Worm (Caenorhabditis elegans) whole organism, mixed stage, embryonic: Measurements from ENCODE around the gene B0284.3.

ENCODE experiments used
- M03D4.4 ChIP-seq: sonication (generic microtip); optimal IDR thresholded peaks from 2 replicates; lab custom pipeline; 2017; ENCODE audit warnings: mild to moderate bottlenecking, missing genetic modification characterization, missing compliant biosample characterization
- bed-3 ChIP-seq: fragments of 200-800 bp; sonication (Bioruptor generic); optimal IDR thresholded peaks from 3 replicates; lab custom pipeline; 2018; ENCODE audit warnings: mild to moderate bottlenecking, missing genetic modification characterization, moderate library complexity, missing compliant biosample characterization
- ceh-43 ChIP-seq: fragments of 200-800 bp; sonication (Bioruptor generic); optimal IDR thresholded peaks from 2 replicates; lab custom pipeline; 2018; ENCODE audit warnings: mild to moderate bottlenecking, missing genetic modification characterization, moderate library complexity, missing compliant biosample characterization
- ceh-83 ChIP-seq: fragments of 200-800 bp; sonication (Bioruptor generic); optimal IDR thresholded peaks from 2 replicates; lab custom pipeline; 2018; ENCODE audit warnings: mild to moderate bottlenecking, missing genetic modification characterization, missing compliant biosample characterization
- ces-1 ChIP-seq: fragments of 150-350 bp; optimal IDR thresholded peaks from 2 replicates; lab custom pipeline; 2014; ENCODE audit warnings: missing biosample characterization, missing genetic modification reagents, missing genetic modification characterization
- cnd-1 ChIP-seq: fragments of 200-800 bp; sonication (Bioruptor generic); optimal IDR thresholded peaks from 2 replicates; lab custom pipeline; 2018; ENCODE audit warnings: mild to moderate bottlenecking, missing genetic modification characterization, missing compliant biosample characterization
- drap-1 ChIP-seq: fragments of 200-800 bp; sonication (Bioruptor generic); optimal IDR thresholded peaks from 3 replicates; lab custom pipeline; 2018; ENCODE audit warnings: mild to moderate bottlenecking, missing genetic modification characterization, missing compliant biosample characterization
- elt-3 ChIP-seq: fragments of 150-350 bp; optimal IDR thresholded peaks from 2 replicates; lab custom pipeline; 2014; ENCODE audit warnings: missing biosample characterization, missing genetic modification characterization
- flh-1 ChIP-seq: fragments of 200-800 bp; sonication (Bioruptor generic); optimal IDR thresholded peaks from 2 replicates; lab custom pipeline; 2018; ENCODE audit warnings: mild to moderate bottlenecking, missing genetic modification characterization, moderate library complexity, missing compliant biosample characterization
- ham-2 ChIP-seq: fragments of 200-800 bp; sonication (Bioruptor generic); optimal IDR thresholded peaks from 2 replicates; lab custom pipeline; 2018; ENCODE audit warnings: mild to moderate bottlenecking, missing genetic modification characterization, missing compliant biosample characterization
- hlh-1 ChIP-seq: fragments of 150-350 bp; optimal IDR thresholded peaks from 2 replicates; lab custom pipeline; 2014; ENCODE audit warnings: missing biosample characterization, missing genetic modification reagents, missing genetic modification characterization
- lin-13 ChIP-seq: fragments of 150-350 bp; optimal IDR thresholded peaks from 2 replicates; lab custom pipeline; 2014; ENCODE audit warnings: missing biosample characterization, missing genetic modification characterization
- lin-32 ChIP-seq: fragments of 200-800 bp; sonication (Bioruptor generic); optimal IDR thresholded peaks from 2 replicates; lab custom pipeline; 2018; ENCODE audit warnings: mild to moderate bottlenecking, missing genetic modification characterization, missing compliant biosample characterization
- lsy-2 ChIP-seq: fragments of 150-350 bp; optimal IDR thresholded peaks from 2 replicates; lab custom pipeline; 2014; ENCODE audit warnings: missing biosample characterization, missing genetic modification characterization
- mep-1 ChIP-seq: fragments of 150-350 bp; optimal IDR thresholded peaks from 2 replicates; lab custom pipeline; 2017; ENCODE audit warnings: missing biosample characterization, missing genetic modification reagents, missing genetic modification characterization, inconsistent platforms
- mls-2 ChIP-seq: sonication (generic microtip); optimal IDR thresholded peaks from 2 replicates; lab custom pipeline; 2016; ENCODE audit warnings: mild to moderate bottlenecking, missing genetic modification characterization, moderate library complexity, missing compliant biosample characterization
- nhr-12 ChIP-seq: fragments of 150-350 bp; optimal IDR thresholded peaks from 2 replicates; lab custom pipeline; 2014; ENCODE audit warnings: missing biosample characterization, missing genetic modification characterization
- nhr-2 ChIP-seq: fragments of 150-350 bp; optimal IDR thresholded peaks from 2 replicates; lab custom pipeline; 2014; ENCODE audit warnings: missing biosample characterization, missing genetic modification characterization
- nhr-237 ChIP-seq: fragments of 150-350 bp; optimal IDR thresholded peaks from 2 replicates; lab custom pipeline; 2014; ENCODE audit warnings: missing biosample characterization, missing genetic modification characterization
- nhr-28 ChIP-seq: fragments of 150-350 bp; optimal IDR thresholded peaks from 2 replicates; lab custom pipeline; 2014; ENCODE audit warnings: missing biosample characterization, missing genetic modification characterization
- nhr-76 ChIP-seq: sonication (generic microtip); optimal IDR thresholded peaks from 2 replicates; lab custom pipeline; 2017; ENCODE audit warnings: missing biosample characterization, missing genetic modification characterization
- pha-4 ChIP-seq: fragments of 150-350 bp; optimal IDR thresholded peaks from 2 replicates; lab custom pipeline; 2018; ENCODE audit warnings: missing biosample characterization, missing genetic modification reagents, missing genetic modification characterization
- sem-2 ChIP-seq: fragments of 200-800 bp; sonication (Bioruptor generic); optimal IDR thresholded peaks from 2 replicates; lab custom pipeline; 2018; ENCODE audit warnings: mild to moderate bottlenecking, missing genetic modification characterization, missing compliant biosample characterization
- sptf-1 ChIP-seq: sonication (generic microtip); optimal IDR thresholded peaks from 2 replicates; lab custom pipeline; 2017; ENCODE audit warnings: mild to moderate bottlenecking, missing genetic modification characterization, moderate library complexity, missing compliant biosample characterization
- tbx-8 ChIP-seq: fragments of 200-800 bp; sonication (Bioruptor generic); optimal IDR thresholded peaks from 2 replicates; lab custom pipeline; 2018; ENCODE audit warnings: mild to moderate bottlenecking, missing genetic modification characterization, moderate library complexity, missing compliant biosample characterization
- unc-120 ChIP-seq: sonication (generic microtip); optimal IDR thresholded peaks from 2 replicates; lab custom pipeline; 2017; ENCODE audit warnings: missing genetic modification characterization, missing compliant biosample characterization; ENCODE audit not compliant: poor library complexity, severe bottlenecking
- unc-39 ChIP-seq: fragments of 150-350 bp; optimal IDR thresholded peaks from 2 replicates; lab custom pipeline; 2014; ENCODE audit warnings: missing biosample characterization, missing genetic modification characterization
- zip-8 ChIP-seq: fragments of 150-350 bp; optimal IDR thresholded peaks from 2 replicates; lab custom pipeline; 2014; ENCODE audit warnings: missing biosample characterization, missing genetic modification characterization

The B0284.3 gene

ce11 chrIII:4378600-4379293, 870 bp downstream of the B0284.3 start:
- TF ChIP-seq unc-120 (tag; lab: Kevin White, UChicago): peak; percentile 56
- peak; percentile 87 for TF ChIP-seq mls-2
- peak; percentile 13 for TF ChIP-seq pha-4
- TF ChIP-seq drap-1: peak; percentile 65
- peak; percentile 23 for TF ChIP-seq ceh-43 (GFP tag; lab: Kevin White, UChicago)
- peak; percentile 13 for TF ChIP-seq lsy-2 (tag; lab: Kevin White, UChicago)
- TF ChIP-seq sptf-1 (tag; lab: Kevin White, UChicago): peak; percentile 69
- peak; percentile 66 for TF ChIP-seq cnd-1 (tag; lab: Kevin White, UChicago)
- peak; percentile 44 for TF ChIP-seq ham-2
- peak; percentile 10 for TF ChIP-seq lin-32 (GFP tag; lab: Kevin White, UChicago)
- TF ChIP-seq bed-3 (GFP tag; lab: Kevin White, UChicago): peak; percentile 45
- TF ChIP-seq M03D4.4 (tag; lab: Kevin White, UChicago): peak; percentile 79
- peak; percentile 25 for TF ChIP-seq nhr-2 (tag; lab: Kevin White, UChicago)
- peak; percentile 61 for TF ChIP-seq sem-2 (GFP tag; lab: Kevin White, UChicago)
- peak; percentile 33 for TF ChIP-seq mep-1 (tag; lab: Kevin White, UChicago)
- TF ChIP-seq hlh-1: peak; percentile 53
- TF ChIP-seq ceh-83 (GFP tag; lab: Kevin White, UChicago): peak; percentile 77
- TF ChIP-seq lin-13: peak; percentile 10
- TF ChIP-seq tbx-8 (GFP tag; lab: Kevin White, UChicago): peak; percentile 33

DNA sequence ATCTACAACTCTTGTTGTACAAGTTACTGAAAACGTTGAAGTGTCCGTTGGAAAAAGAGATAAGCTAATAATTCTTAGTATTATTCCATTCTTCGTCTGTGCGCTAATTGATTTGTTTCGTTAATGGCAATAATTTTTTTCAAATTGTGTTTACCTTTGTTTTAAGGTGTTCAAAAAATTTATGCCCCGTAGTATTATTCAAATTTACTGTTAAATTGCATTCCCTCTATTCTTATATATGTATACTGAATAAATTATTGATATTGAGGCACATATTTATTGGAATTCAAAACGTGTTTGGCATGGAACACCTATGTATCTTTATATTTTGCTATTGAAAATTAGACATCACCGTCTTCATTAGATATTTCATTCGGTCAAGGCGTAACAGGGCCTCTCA, 4.8 kb downstream of the B0284.3 start, which contains the start of gene pals-26:
pals-26 (plus strand) TSS at position 301 of the 400 bp plus-strand sequence.
- TF ChIP-seq hlh-1 (no peak), lin-32 (GFP tag; lab: Kevin White, UChicago) (no peak), cnd-1 (tag; lab: Kevin White, UChicago) (no peak), mep-1 (tag; lab: Kevin White, UChicago) (no peak), nhr-76 (no peak), elt-3 (tag; lab: Kevin White, UChicago) (no peak), ces-1 (no peak), nhr-2 (tag; lab: Kevin White, UChicago) (no peak), drap-1 (no peak), zip-8 (tag; lab: Kevin White, UChicago) (no peak), pha-4 (no peak), flh-1 (GFP tag; lab: Kevin White, UChicago) (no peak)

ce11 chrIII:4372894-4373293, 6.7 kb downstream of the B0284.3 start:
- TF ChIP-seq lin-13 (no peak), hlh-1 (no peak), mls-2 (no peak), tbx-8 (GFP tag; lab: Kevin White, UChicago) (no peak), ceh-43 (GFP tag; lab: Kevin White, UChicago) (no peak)

ce11 chrIII:4370585-4370984, 9.0 kb downstream of the B0284.3 start, which contains the start of gene ckb-3:
Gene ckb-3 (plus strand): TSS chrIII:4370885.
- TF ChIP-seq lin-13: no peak
- TF ChIP-seq elt-3 (tag; lab: Kevin White, UChicago): no peak
- TF ChIP-seq M03D4.4 (tag; lab: Kevin White, UChicago): no peak

ce11 chrIII:4369381-4369809, 10.2 kb downstream of the B0284.3 start:
- TF ChIP-seq ham-2 (peak; percentile 79), ceh-43 (GFP tag; lab: Kevin White, UChicago) (peak; percentile 53), ceh-83 (GFP tag; lab: Kevin White, UChicago) (peak; percentile 78), unc-120 (tag; lab: Kevin White, UChicago) (peak; percentile 73), mls-2 (peak; percentile 88), sptf-1 (tag; lab: Kevin White, UChicago) (peak; percentile 80), bed-3 (GFP tag; lab: Kevin White, UChicago) (peak; percentile 43), lsy-2 (tag; lab: Kevin White, UChicago) (peak; percentile 7), lin-32 (GFP tag; lab: Kevin White, UChicago) (peak; percentile 32), M03D4.4 (tag; lab: Kevin White, UChicago) (peak; percentile 68), flh-1 (GFP tag; lab: Kevin White, UChicago) (peak; percentile 36), cnd-1 (tag; lab: Kevin White, UChicago) (peak; percentile 73), sem-2 (GFP tag; lab: Kevin White, UChicago) (peak; percentile 50), drap-1 (peak; percentile 68)

- no peak for TF ChIP-seq bed-3 (GFP tag; lab: Kevin White, UChicago)
- no peak for TF ChIP-seq lin-13
- no peak for TF ChIP-seq nhr-237
- no peak for TF ChIP-seq unc-39 (tag; lab: Kevin White, UChicago)
- no peak for TF ChIP-seq mls-2
- TF ChIP-seq lin-32 (GFP tag; lab: Kevin White, UChicago): no peak
- TF ChIP-seq nhr-28 (tag; lab: Kevin White, UChicago): no peak
- no peak for TF ChIP-seq nhr-12 (tag; lab: Kevin White, UChicago)
- TF ChIP-seq flh-1 (GFP tag; lab: Kevin White, UChicago): no peak
- TF ChIP-seq ceh-43 (GFP tag; lab: Kevin White, UChicago): no peak
Measured at ce11 chrIII:4367649-4368048, 12.0 kb downstream of the B0284.3 start, which contains the start of gene ckb-2. Gene ckb-2 (plus strand): TSS chrIII:4367949.
